Worm (Caenorhabditis elegans): ENCODE measurements around the gene F19G12.3.

The F19G12.3 gene

DNA sequence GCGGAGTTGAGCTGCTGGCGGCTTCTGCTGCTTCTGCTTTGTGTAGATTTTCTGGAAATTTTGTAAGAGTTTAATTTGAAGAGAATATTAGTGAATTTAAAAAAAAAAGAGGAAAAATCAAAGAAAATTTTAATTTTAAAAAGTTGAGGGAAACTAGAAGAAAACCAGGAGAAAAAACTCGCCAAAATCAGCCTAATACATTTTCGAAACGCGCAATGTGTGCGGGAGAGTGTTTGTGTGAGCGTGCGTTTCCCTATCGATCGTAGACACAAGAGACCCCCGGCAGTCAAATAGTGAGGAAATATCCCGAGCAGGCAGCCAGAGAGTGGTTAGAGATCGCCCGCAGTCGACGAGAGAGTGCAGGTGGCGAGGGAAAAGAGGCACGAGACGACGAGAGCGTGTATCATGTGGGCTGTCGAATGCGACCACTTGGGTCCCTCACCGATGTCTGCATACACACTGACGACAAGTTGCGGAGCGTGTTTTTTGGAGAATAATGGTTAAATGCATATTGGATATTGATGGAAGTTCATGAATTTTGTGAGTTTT, 22.1 kb downstream of the F19G12.3 start, which contains the start of gene zfp-3 (continued):
- TF ChIP-seq egl-27 (tag; optimal IDR thresholded peaks at IDR 0.05) (peak; percentile 89), ztf-11 (tag; optimal IDR thresholded peaks at IDR 0.05) (no peak), pqm-1 (tag; optimal IDR thresholded peaks at IDR 0.05) (peak; percentile 81), lin-39 (tag; optimal IDR thresholded peaks at IDR 0.05) (peak; percentile 97), hmg-11 (tag; optimal IDR thresholded peaks at IDR 0.05) (peak; percentile 99), nhr-23 (tag; optimal IDR thresholded peaks at IDR 0.05) (peak; percentile 93), mdl-1 (tag; optimal IDR thresholded peaks at IDR 0.05) (peak; percentile 91), tbx-2 (tag; optimal IDR thresholded peaks at IDR 0.05) (peak; percentile 87), fos-1 (tag; optimal IDR thresholded peaks at IDR 0.05) (peak; percentile 73), ceh-9 (tag; optimal IDR thresholded peaks at IDR 0.05) (no peak), ceh-82 (tag; optimal IDR thresholded peaks at IDR 0.05) (peak; percentile 76), lsy-12 (tag; optimal IDR thresholded peaks at IDR 0.05) (peak; percentile 83), ceh-28 (tag; optimal IDR thresholded peaks at IDR 0.05) (peak; percentile 95)

DNA sequence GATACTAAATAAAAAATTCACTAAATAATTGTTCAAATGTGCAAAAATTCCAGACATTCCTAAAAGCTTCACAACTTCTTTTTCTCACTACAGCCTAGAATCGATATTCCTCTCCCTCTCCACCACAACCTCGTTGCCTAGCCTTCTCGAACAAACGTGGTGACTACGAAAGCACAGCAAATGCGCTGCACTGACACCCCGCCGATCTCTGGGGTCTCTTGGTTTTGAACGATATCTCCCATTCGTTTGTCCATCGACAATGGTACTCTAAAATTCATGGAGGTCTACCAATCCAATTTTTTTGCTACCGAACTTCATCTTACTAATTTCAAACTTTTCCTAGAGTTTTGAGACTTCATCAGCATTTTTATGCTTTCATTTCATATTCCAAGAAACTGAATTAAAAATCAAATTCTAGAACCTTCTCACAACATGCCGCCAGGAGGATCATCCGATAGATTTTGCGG, 25.8 kb downstream of the F19G12.3 start, which contains the start of gene W05H7.1:
W05H7.1 (plus strand) TSS at position 417 of the 467 bp plus-strand sequence.
- peak; percentile 42 for TF ChIP-seq egl-5 (tag; optimal IDR thresholded peaks at IDR 0.05)
- TF ChIP-seq pha-4 (tag; optimal IDR thresholded peaks at IDR 0.05) = peak; percentile 62
- TF ChIP-seq nhr-23 (tag; optimal IDR thresholded peaks at IDR 0.05) = peak; percentile 48
- no peak for TF ChIP-seq R02D3.7 (tag; optimal IDR thresholded peaks at IDR 0.05)
- no peak for TF ChIP-seq daf-12 (tag; optimal IDR thresholded peaks at IDR 0.05)
- peak; percentile 32 for TF ChIP-seq snpc-4 (tag; optimal IDR thresholded peaks at IDR 0.05)
- TF ChIP-seq nhr-43 (tag; optimal IDR thresholded peaks at IDR 0.05; ENCODE audit: poor library complexity, severe bottlenecking) = no peak
- peak; percentile 56 for TF ChIP-seq hmg-11 (tag; optimal IDR thresholded peaks at IDR 0.05)
- TF ChIP-seq nfya-1 (tag; optimal IDR thresholded peaks at IDR 0.05; ENCODE audit: insufficient read depth) = peak; percentile 73
- peak; percentile 63 for TF ChIP-seq nhr-25 (tag; optimal IDR thresholded peaks at IDR 0.05)
- peak; percentile 30 for TF ChIP-seq lin-15B (tag; optimal IDR thresholded peaks at IDR 0.05)
- peak; percentile 58 for TF ChIP-seq lin-39 (tag; optimal IDR thresholded peaks at IDR 0.05)
- TF ChIP-seq elt-2 (tag; optimal IDR thresholded peaks at IDR 0.05) = peak; percentile 15

DNA sequence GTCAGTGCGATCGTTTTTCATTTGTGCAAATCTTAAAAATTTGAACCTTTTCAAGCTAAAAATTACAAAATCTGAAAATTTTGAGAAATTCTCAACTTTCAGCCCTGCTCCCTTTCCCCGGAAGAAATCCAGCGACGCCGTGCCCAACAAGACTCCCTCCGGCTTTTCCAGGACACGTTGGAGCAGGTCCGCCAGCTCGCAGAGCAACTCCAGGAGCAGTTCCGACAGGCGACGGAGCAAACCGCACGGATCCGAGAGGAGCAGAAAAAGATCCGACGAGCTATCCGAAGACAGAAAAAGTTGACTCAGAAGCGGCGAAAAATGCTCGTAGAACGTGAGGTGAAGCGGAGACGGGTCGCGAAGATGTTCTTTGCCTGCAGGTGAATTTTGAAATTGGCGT, 26.6 kb downstream of the F19G12.3 start:
- TF ChIP-seq elt-3 (tag; optimal IDR thresholded peaks at IDR 0.05) (no peak), aly-2 (tag; optimal IDR thresholded peaks at IDR 0.05) (no peak), elt-2 (tag; optimal IDR thresholded peaks at IDR 0.05) (no peak), nhr-77 (tag; optimal IDR thresholded peaks at IDR 0.05) (no peak), daf-12 (tag; optimal IDR thresholded peaks at IDR 0.05) (no peak)

DNA sequence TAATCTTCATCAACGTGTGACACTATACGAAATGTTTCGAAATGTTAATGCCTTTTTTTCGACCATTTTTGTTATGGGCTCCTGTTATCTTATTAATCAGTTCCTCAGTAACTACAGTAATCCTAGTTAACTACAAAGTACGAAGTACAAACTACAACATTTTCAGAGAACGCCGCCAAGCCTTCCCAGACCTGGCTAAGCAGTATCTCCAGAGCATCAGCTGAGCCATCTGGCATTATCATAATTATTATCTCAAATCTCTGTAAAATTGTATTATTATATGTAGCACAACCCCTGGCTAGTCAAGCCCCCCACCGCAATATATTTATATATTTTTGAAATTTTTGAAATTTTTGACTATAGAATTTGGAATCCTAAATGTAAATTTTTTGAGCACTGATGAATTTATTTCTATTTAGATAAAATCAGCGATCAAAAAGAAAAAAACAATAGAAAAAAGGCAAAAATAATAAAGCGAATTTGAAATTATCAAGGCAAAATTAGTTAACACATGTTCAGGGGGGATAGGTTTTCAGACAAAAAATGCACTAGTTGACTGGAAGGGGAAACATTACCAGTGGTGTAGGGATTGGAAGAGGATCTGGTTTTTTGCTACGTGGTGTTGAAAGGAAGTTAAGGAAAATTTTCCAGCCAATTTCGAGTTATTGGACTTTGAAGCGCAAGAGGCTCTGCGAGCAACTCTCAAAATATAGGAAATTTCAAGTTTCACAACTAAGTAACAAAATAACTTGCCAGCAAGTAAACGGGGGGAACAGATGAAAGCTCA, 27.4 kb downstream of the F19G12.3 start:
- TF ChIP-seq R02D3.7 (tag; optimal IDR thresholded peaks at IDR 0.05) (no peak), eor-1 (tag; optimal IDR thresholded peaks at IDR 0.05) (no peak), lsy-12 (tag; optimal IDR thresholded peaks at IDR 0.05) (peak; percentile 33), nhr-23 (tag; optimal IDR thresholded peaks at IDR 0.05) (peak; percentile 1), ama-1 (optimal IDR thresholded peaks at IDR 0.05) (peak; percentile 79), pha-4 (tag; optimal IDR thresholded peaks at IDR 0.05) (peak; percentile 22), nhr-25 (tag; optimal IDR thresholded peaks at IDR 0.05) (peak; percentile 6)

DNA sequence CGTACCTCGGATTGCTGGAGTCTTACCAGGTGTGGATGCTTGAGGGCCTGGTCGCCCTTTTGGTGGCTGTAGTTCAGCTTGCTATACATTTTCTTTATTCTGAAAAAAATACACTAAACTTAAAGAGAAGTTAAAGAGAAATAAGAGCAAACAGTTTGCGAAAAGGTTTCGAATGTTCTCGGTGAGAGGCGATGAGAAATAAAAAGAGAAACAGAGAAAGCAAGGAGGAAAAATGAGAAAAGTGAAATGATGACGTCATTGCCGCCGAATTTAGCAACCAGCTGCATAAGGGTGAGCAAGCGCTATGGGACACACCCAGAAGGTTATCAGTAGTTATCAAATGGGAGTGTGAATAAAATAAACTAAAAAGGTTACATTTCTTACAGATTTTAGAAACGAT, 29.2 kb downstream of the F19G12.3 start, which contains the start of gene cebp-1:
cebp-1 (minus strand) TSS at position 99 of the 400 bp plus-strand sequence.
- no peak for TF ChIP-seq zag-1 (tag; optimal IDR thresholded peaks at IDR 0.05)
- TF ChIP-seq nhr-28 (tag; optimal IDR thresholded peaks at IDR 0.05) = no peak
- no peak for TF ChIP-seq aly-2 (tag; optimal IDR thresholded peaks at IDR 0.05)
- TF ChIP-seq ztf-11 (tag; optimal IDR thresholded peaks at IDR 0.05) = no peak
- no peak for TF ChIP-seq R02D3.7 (tag; optimal IDR thresholded peaks at IDR 0.05)
- TF ChIP-seq nhr-11 (tag; optimal IDR thresholded peaks at IDR 0.05) = no peak
- TF ChIP-seq nhr-67 (tag; optimal IDR thresholded peaks at IDR 0.05) = no peak
- no peak for TF ChIP-seq lsy-12 (tag; optimal IDR thresholded peaks at IDR 0.05)
- no peak for TF ChIP-seq egl-5 (tag; optimal IDR thresholded peaks at IDR 0.05)
- TF ChIP-seq nhr-25 (tag; optimal IDR thresholded peaks at IDR 0.05) = peak; percentile 16
- TF ChIP-seq mdl-1 (tag; optimal IDR thresholded peaks at IDR 0.05) = no peak
- no peak for TF ChIP-seq ZK546.5 (tag; optimal IDR thresholded peaks at IDR 0.05)
- no peak for TF ChIP-seq jun-1 (tag; optimal IDR thresholded peaks at IDR 0.05)
- no peak for TF ChIP-seq nhr-77 (tag; optimal IDR thresholded peaks at IDR 0.05)
- TF ChIP-seq ceh-82 (tag; optimal IDR thresholded peaks at IDR 0.05) = no peak
- no peak for TF ChIP-seq nhr-76 (tag; optimal IDR thresholded peaks at IDR 0.05)
- TF ChIP-seq lin-39 (tag; optimal IDR thresholded peaks at IDR 0.05) = peak; percentile 27
- TF ChIP-seq mml-1 (tag; optimal IDR thresholded peaks at IDR 0.05) = no peak
- no peak for TF ChIP-seq fos-1 (tag; optimal IDR thresholded peaks at IDR 0.05)
- no peak for TF ChIP-seq ceh-28 (tag; optimal IDR thresholded peaks at IDR 0.05)
- no peak for TF ChIP-seq nhr-23 (tag; optimal IDR thresholded peaks at IDR 0.05)
- no peak for TF ChIP-seq elt-3 (tag; optimal IDR thresholded peaks at IDR 0.05)
- no peak for TF ChIP-seq daf-12 (tag; optimal IDR thresholded peaks at IDR 0.05)
- TF ChIP-seq elt-2 (tag; optimal IDR thresholded peaks at IDR 0.05) = peak; percentile 79
- no peak for TF ChIP-seq elt-1 (tag; optimal IDR thresholded peaks at IDR 0.05)
- TF ChIP-seq eor-1 (tag; optimal IDR thresholded peaks at IDR 0.05) = no peak
- no peak for TF ChIP-seq hmg-11 (tag; optimal IDR thresholded peaks at IDR 0.05)
- TF ChIP-seq ztf-4 (tag; optimal IDR thresholded peaks at IDR 0.05) = no peak
- TF ChIP-seq nhr-43 (tag; optimal IDR thresholded peaks at IDR 0.05; ENCODE audit: poor library complexity, severe bottlenecking) = no peak
- no peak for TF ChIP-seq tbx-2 (tag; optimal IDR thresholded peaks at IDR 0.05)
- TF ChIP-seq fkh-2 (tag; optimal IDR thresholded peaks at IDR 0.05) = no peak
- no peak for TF ChIP-seq snpc-4 (tag; optimal IDR thresholded peaks at IDR 0.05)

Measured in whole organism, L3 larva.